Worm (Caenorhabditis elegans) whole organism, L4 larva: ENCODE data around the gene rha-2.

ENCODE experiments used
- F26F4.8 ChIP-seq: fragments of 200-800 bp; sonication (Bioruptor generic); conservative IDR thresholded peaks from 2 replicates; pipeline ENCODE4 v1.3.6; 2022; ENCODE audit warnings: missing genetic modification characterization, missing compliant biosample characterization
- F49E8.2 ChIP-seq: sonication (generic microtip); optimal IDR thresholded peaks from 2 replicates; lab custom pipeline; 2016; ENCODE audit warnings: missing compliant biosample characterization, mild to moderate bottlenecking, missing genetic modification characterization, borderline replicate concordance
- ceh-82 ChIP-seq: sonication (generic microtip); optimal IDR thresholded peaks from 2 replicates; lab custom pipeline; 2017; ENCODE audit warnings: missing biosample characterization, missing genetic modification characterization
- nhr-25 ChIP-seq: sonication (generic microtip); optimal IDR thresholded peaks from 2 replicates; lab custom pipeline; 2017; ENCODE audit warnings: missing genetic modification characterization, mild to moderate bottlenecking, missing compliant biosample characterization, antibody characterized with exemption, moderate library complexity, borderline replicate concordance; ENCODE audit not compliant: insufficient read depth
- nhr-42 ChIP-seq: fragments of 200-800 bp; sonication (Bioruptor generic); IDR thresholded peaks from 2 replicates; pipeline ENCODE4 v1.3.6; 2022; ENCODE audit warnings: missing genetic modification characterization, missing compliant biosample characterization
- pha-4 ChIP-seq, 2 experiments: fragments of 150-350 bp in 1 of 2; fragments of 200-800 bp in 1 of 2; sonication (Bioruptor generic) in 1 of 2; IDR thresholded peaks in 1 of 2; optimal IDR thresholded peaks in 1 of 2; 2 replicates each; pipeline versions ENCODE4 v1.3.6 to Lab custom; 2014 to 2022; ENCODE audit warnings: missing genetic modification characterization in 2 of 2, missing genetic modification reagents in 2 of 2, missing biosample characterization in 1 of 2, missing compliant biosample characterization in 1 of 2
- zag-1 ChIP-seq: fragments of 150-350 bp; optimal IDR thresholded peaks from 2 replicates; lab custom pipeline; 2014; ENCODE audit warnings: missing biosample characterization, missing genetic modification characterization

- TF ChIP-seq nhr-25 (tag; lab: Kevin White, UChicago) (no peak), F49E8.2 (tag; lab: Kevin White, UChicago) (no peak), pha-4 (GFP tag; IDR thresholded peaks at IDR 0.05; lab: Robert Waterston, UW) (no peak), pha-4 (tag; optimal IDR thresholded peaks at IDR 0.05; lab: Kevin White, UChicago) (no peak), nhr-42 (no peak), F26F4.8 (GFP tag; lab: Robert Waterston, UW) (no peak), zag-1 (tag; lab: Kevin White, UChicago) (no peak), ceh-82 (tag; lab: Kevin White, UChicago) (no peak)
Measured at ce11 chrIII:8602148-8602547, 12.2 kb downstream of the rha-2 start.
